Fruit fly (Drosophila melanogaster) S2 (cell line): ENCODE results near the gene Ptp69D.

Experiments
- CG8478 ChIP-seq: fragments of >200 bp; optimal IDR thresholded peaks from 2 replicates; lab custom pipeline; 2018
- CTCF ChIP-seq, 2 experiments: fragments of >200 bp; optimal IDR thresholded peaks; 2 replicates each; lab custom pipeline; 2018

DNA sequence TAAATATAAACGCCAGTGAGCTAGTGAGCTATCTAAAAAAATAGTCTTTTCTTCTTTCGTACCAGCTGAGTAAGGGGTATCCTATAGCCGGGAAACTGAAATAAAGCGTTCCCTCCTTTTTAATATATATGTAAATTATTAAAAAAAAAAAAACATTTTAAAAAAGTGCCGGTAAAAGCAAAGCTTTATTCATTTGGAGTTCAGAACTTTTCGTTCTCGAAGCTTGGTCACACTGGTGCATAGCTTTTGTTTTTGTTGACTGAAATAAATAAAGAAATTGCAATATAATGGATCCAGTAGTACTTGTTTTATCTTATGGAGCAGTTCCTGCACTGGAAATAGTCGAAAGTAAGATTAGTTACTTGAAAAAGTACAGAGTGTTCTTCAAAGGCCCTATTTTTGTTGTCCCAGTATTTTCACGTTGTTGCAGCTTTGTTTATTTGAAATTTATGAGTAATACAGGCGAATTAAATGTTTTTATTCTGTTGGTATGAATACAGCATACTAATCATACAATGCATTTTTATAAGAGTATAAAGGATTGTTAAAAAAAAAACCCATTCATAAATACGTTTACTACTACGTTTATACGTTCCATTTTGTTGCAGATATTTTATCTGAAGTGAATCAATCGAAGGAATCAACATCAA is 10.5 kb downstream of the Ptp69D start, which contains the start of gene CG32109:
- TF ChIP-seq CG8478 (lab: Kevin White, UChicago): no peak
- no peak for TF ChIP-seq CTCF (optimal IDR thresholded peaks at IDR 0.05; lab: Kevin White, UChicago)
